Worm (Caenorhabditis elegans): ENCODE data around the gene srg-40.

The srg-40 gene

DNA sequence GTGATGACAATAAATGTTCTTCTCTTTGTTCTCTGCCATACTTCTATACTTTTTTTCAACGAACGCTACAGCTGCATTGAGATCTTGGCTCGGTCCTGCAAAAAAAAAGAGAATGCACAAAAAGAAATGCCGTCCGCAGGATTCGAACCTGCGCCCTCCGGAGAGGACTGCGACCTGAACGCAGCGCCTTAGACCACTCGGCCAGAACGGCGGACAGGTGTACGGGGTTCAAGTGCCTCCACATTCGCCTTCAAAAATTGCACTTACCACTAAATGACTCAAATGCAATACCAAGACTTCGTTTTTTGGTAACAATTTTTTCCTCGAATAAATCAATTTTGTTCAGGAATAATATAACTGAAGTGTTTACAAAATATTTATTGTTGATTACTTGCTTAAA, 10.3 kb upstream of the srg-40 start (continued):
- TF ChIP-seq attf-6 (GFP tag; IDR thresholded peaks at IDR 0.05): peak; percentile 16; the same call in 1 of the 2 replicates
- TF ChIP-seq ceh-100 (GFP tag; IDR thresholded peaks at IDR 0.05): no peak
- TF ChIP-seq rec-8 (tag; optimal IDR thresholded peaks at IDR 0.05): no peak
- TF ChIP-seq ztf-22 (GFP tag; optimal IDR thresholded peaks at IDR 0.05): no peak
- TF ChIP-seq zim-3 (tag; optimal IDR thresholded peaks at IDR 0.05): no peak
- TF ChIP-seq ztf-3 (GFP tag; optimal IDR thresholded peaks at IDR 0.05): no peak
- no peak for TF ChIP-seq aptf-3 (GFP tag; IDR thresholded peaks at IDR 0.05)
- TF ChIP-seq F52B5.7 (tag; optimal IDR thresholded peaks at IDR 0.05): no peak
- TF ChIP-seq C17E4.6 (GFP tag; IDR thresholded peaks at IDR 0.05): no peak
- TF ChIP-seq mel-28 (tag; optimal IDR thresholded peaks at IDR 0.05; ENCODE audit: borderline replicate concordance): no peak
- no peak for TF ChIP-seq nhr-80 (tag; optimal IDR thresholded peaks at IDR 0.05)
- TF ChIP-seq gei-17 (GFP tag; optimal IDR thresholded peaks at IDR 0.05): no peak
- TF ChIP-seq sptf-2 (GFP tag; optimal IDR thresholded peaks at IDR 0.05): no peak
- TF ChIP-seq hsf-1 (GFP tag; IDR thresholded peaks at IDR 0.05): no peak
- TF ChIP-seq egrh-3 (GFP tag; IDR thresholded peaks at IDR 0.05): no peak; the same call in 1 of the 2 replicates
- no peak for TF ChIP-seq lsl-1 (GFP tag; optimal IDR thresholded peaks at IDR 0.05)
- TF ChIP-seq F49E8.2 (tag; optimal IDR thresholded peaks at IDR 0.05; ENCODE audit: insufficient read depth): no peak
- TF ChIP-seq mcd-1 (GFP tag; IDR thresholded peaks at IDR 0.05): peak; percentile 49; the same call in 1 of the 2 replicates
- no peak for TF ChIP-seq akir-1 (GFP tag; optimal IDR thresholded peaks at IDR 0.05)
- TF ChIP-seq repo-1 (tag; optimal IDR thresholded peaks at IDR 0.05): peak; percentile 34
- TF ChIP-seq efl-1 (GFP tag; optimal IDR thresholded peaks at IDR 0.05): no peak
- TF ChIP-seq snpc-1.3 (tag; optimal IDR thresholded peaks at IDR 0.05; ENCODE audit: insufficient read depth): no peak
- TF ChIP-seq Y56A3A.18 (GFP tag; IDR thresholded peaks at IDR 0.05): peak; percentile 66; the same call in 1 of the 2 replicates
- no peak for TF ChIP-seq let-607 (tag; optimal IDR thresholded peaks at IDR 0.05)
- no peak for TF ChIP-seq xnd-1 (tag; optimal IDR thresholded peaks at IDR 0.05)
- no peak for TF ChIP-seq F33H1.4 (GFP tag; IDR thresholded peaks at IDR 0.05)
- no peak for TF ChIP-seq tbx-9 (tag; optimal IDR thresholded peaks at IDR 0.05; ENCODE audit: borderline replicate concordance)
- TF ChIP-seq cebp-1 (GFP tag; IDR thresholded peaks at IDR 0.05): no peak
- peak; percentile 24 for TF ChIP-seq cebp-1 (tag; optimal IDR thresholded peaks at IDR 0.05)
- TF ChIP-seq Y67H2A.10 (GFP tag; conservative IDR thresholded peaks at IDR 0.05): no peak
- TF ChIP-seq hlh-26 (GFP tag; conservative IDR thresholded peaks at IDR 0.05): no peak
- no peak for TF ChIP-seq lag-1 (GFP tag; IDR thresholded peaks at IDR 0.05)
- no peak for TF ChIP-seq cebp-2 (GFP tag; IDR thresholded peaks at IDR 0.05)
- no peak for TF ChIP-seq Y95B8A.8 (GFP tag; IDR thresholded peaks at IDR 0.05)
- TF ChIP-seq K12H6.12 (tag; optimal IDR thresholded peaks at IDR 0.05): no peak
- peak; percentile 50; the same call in 1 of the 2 replicates for TF ChIP-seq dox-1 (GFP tag; IDR thresholded peaks at IDR 0.05)
- no peak for TF ChIP-seq F22D6.2 (tag; optimal IDR thresholded peaks at IDR 0.05)
- peak; percentile 18 for TF ChIP-seq attf-5 (GFP tag; optimal IDR thresholded peaks at IDR 0.05)
- no peak for TF ChIP-seq T07F8.4 (tag; optimal IDR thresholded peaks at IDR 0.05)
- no peak for TF ChIP-seq F37B4.10 (GFP tag; IDR thresholded peaks at IDR 0.05)
- no peak for TF ChIP-seq ets-4 (GFP tag; optimal IDR thresholded peaks at IDR 0.05)
- TF ChIP-seq lir-1 (GFP tag; conservative IDR thresholded peaks at IDR 0.05): no peak
- no peak for TF ChIP-seq somi-1 (GFP tag; optimal IDR thresholded peaks at IDR 0.05)
- TF ChIP-seq ekl-4 (GFP tag; IDR thresholded peaks at IDR 0.05): no peak
- peak; percentile 76 for TF ChIP-seq snpc-4 (GFP tag; optimal IDR thresholded peaks at IDR 0.05)
- TF ChIP-seq snpc-4 (tag; optimal IDR thresholded peaks at IDR 0.05): peak; percentile 90 to 98 (median 95)
- no peak for TF ChIP-seq madf-8 (GFP tag; conservative IDR thresholded peaks at IDR 0.05)
- no peak for TF ChIP-seq ztf-25 (GFP tag; IDR thresholded peaks at IDR 0.05)
- peak; percentile 4 for TF ChIP-seq tlf-1 (GFP tag; optimal IDR thresholded peaks at IDR 0.05)

Data from whole organism, young adult.